Fruit fly (Drosophila melanogaster) whole organism, adult: ENCODE measurements around the gene CG32756.
"Not testable (repeated sequence)": the region's sequence is repeated elsewhere in the genome, so short reads cannot be mapped to it uniquely, and the experiment has no call there.

Experiments used
- CG11617 ChIP-seq: fragments of 200-800 bp; sonication (Bioruptor generic); optimal IDR thresholded peaks from 2 replicates; lab custom pipeline; 2017; ENCODE audit warnings: mild to moderate bottlenecking, missing biosample characterization, missing genetic modification reagents, missing genetic modification characterization
- CG12768 ChIP-seq: fragments of 200-800 bp; sonication (Bioruptor generic); optimal IDR thresholded peaks from 2 replicates; lab custom pipeline; 2017; ENCODE audit warnings: missing biosample characterization, missing genetic modification characterization, mild to moderate bottlenecking, moderate library complexity, missing genetic modification reagents
- CG14711 ChIP-seq: fragments of 200-800 bp; sonication (Bioruptor generic); optimal IDR thresholded peaks from 2 replicates; lab custom pipeline; 2018; ENCODE audit warnings: missing biosample characterization, mild to moderate bottlenecking, missing genetic modification characterization, moderate library complexity
- CG1620 ChIP-seq: fragments of 200-800 bp; sonication (Bioruptor generic); optimal IDR thresholded peaks from 2 replicates; lab custom pipeline; 2016; ENCODE audit warnings: missing biosample characterization, missing genetic modification characterization
- CG33017 ChIP-seq: fragments of 200-800 bp; sonication (Bioruptor generic); optimal IDR thresholded peaks from 2 replicates; lab custom pipeline; 2018; ENCODE audit warnings: missing biosample characterization, mild to moderate bottlenecking, missing genetic modification characterization, moderate library complexity
- CG5204 ChIP-seq: fragments of 200-800 bp; sonication (Bioruptor generic); optimal IDR thresholded peaks from 2 replicates; lab custom pipeline; 2016; ENCODE audit warnings: missing biosample characterization, missing genetic modification characterization
- CG7045 ChIP-seq: fragments of 200-800 bp; sonication (Bioruptor generic); optimal IDR thresholded peaks from 2 replicates; lab custom pipeline; 2017; ENCODE audit warnings: missing biosample characterization, mild to moderate bottlenecking, missing genetic modification characterization
- CG7101 ChIP-seq: fragments of 200-800 bp; sonication (Bioruptor generic); optimal IDR thresholded peaks from 2 replicates; lab custom pipeline; 2018; ENCODE audit warnings: missing biosample characterization, mild to moderate bottlenecking, missing genetic modification characterization, moderate library complexity
- Clk ChIP-seq: fragments of 200-800 bp; sonication (Bioruptor generic); optimal IDR thresholded peaks from 2 replicates; lab custom pipeline; 2017; ENCODE audit warnings: missing biosample characterization, missing genetic modification characterization
- Crg-1 ChIP-seq: fragments of 200-800 bp; sonication (Bioruptor generic); optimal IDR thresholded peaks from 2 replicates; lab custom pipeline; 2016; ENCODE audit warnings: missing biosample characterization, missing genetic modification characterization
- Hr96 ChIP-seq: fragments of 200-800 bp; sonication (Bioruptor generic); optimal IDR thresholded peaks from 2 replicates; lab custom pipeline; 2016; ENCODE audit warnings: missing biosample characterization, missing genetic modification characterization
- Mnt ChIP-seq: fragments of 200-800 bp; sonication (Bioruptor generic); optimal IDR thresholded peaks from 2 replicates; lab custom pipeline; 2016; ENCODE audit warnings: missing biosample characterization, mild to moderate bottlenecking, missing genetic modification characterization
- bab1 ChIP-seq: fragments of 200-800 bp; sonication (Bioruptor generic); optimal IDR thresholded peaks from 3 replicates; lab custom pipeline; 2019; ENCODE audit warnings: missing biosample characterization, mild to moderate bottlenecking, missing genetic modification characterization, moderate library complexity
- cic ChIP-seq: fragments of 200-800 bp; sonication (Bioruptor generic); optimal IDR thresholded peaks from 2 replicates; lab custom pipeline; 2017; ENCODE audit warnings: missing biosample characterization, mild to moderate bottlenecking, missing genetic modification characterization, moderate library complexity
- cnc ChIP-seq, 2 experiments: fragments of >200 bp; optimal IDR thresholded peaks; 2 replicates each; lab custom pipeline; 2017
- kay ChIP-seq: fragments of 200-800 bp; sonication (Bioruptor generic); peaks from one replicate; lab custom pipeline; 2016; ENCODE audit warnings: missing biosample characterization, missing genetic modification characterization, borderline replicate concordance
- ovo ChIP-seq: fragments of 200-800 bp; sonication (Bioruptor generic); optimal IDR thresholded peaks from 2 replicates; lab custom pipeline; 2016; ENCODE audit warnings: missing biosample characterization, missing genetic modification characterization
- pad ChIP-seq: fragments of 200-800 bp; sonication (Bioruptor generic); optimal IDR thresholded peaks from 3 replicates; lab custom pipeline; 2017; ENCODE audit warnings: missing biosample characterization, missing genetic modification characterization, mild to moderate bottlenecking, moderate library complexity, missing genetic modification reagents
- tj ChIP-seq: fragments of 200-800 bp; sonication (Bioruptor generic); optimal IDR thresholded peaks from 3 replicates; lab custom pipeline; 2017; ENCODE audit warnings: missing biosample characterization, mild to moderate bottlenecking, missing genetic modification characterization, moderate library complexity
- toe ChIP-seq: fragments of 200-800 bp; sonication (Bioruptor generic); optimal IDR thresholded peaks from 2 replicates; lab custom pipeline; 2016; ENCODE audit warnings: missing biosample characterization, missing genetic modification characterization

Gene CG32756

dm6 chrX:5945052-5945830 lies at the start of gene CG32756:
Gene CG32756 (plus strand): TSS chrX:5945682.
- not testable (repeated sequence) for TF ChIP-seq Hr96; bab1; Clk (GFP tag; lab: Kevin White, UChicago)

- TF ChIP-seq Mnt (GFP tag; lab: Kevin White, UChicago) (peak; percentile 25), pad (GFP tag; lab: Kevin White, UChicago) (peak; percentile 78), ovo (GFP tag; lab: Kevin White, UChicago) (peak; percentile 56), Clk (GFP tag; lab: Kevin White, UChicago) (peak; percentile 72), CG11617 (GFP tag; lab: Kevin White, UChicago) (peak; percentile 41), CG7045 (GFP tag; lab: Kevin White, UChicago) (peak; percentile 81), Hr96 (peak; percentile 81), CG7101 (tag; lab: Kevin White, UChicago) (peak; percentile 88), toe (GFP tag; lab: Kevin White, UChicago) (peak; percentile 51), kay (GFP tag; lab: Kevin White, UChicago) (no peak), cnc (optimal IDR thresholded peaks at IDR 0.05; lab: Kevin White, UChicago) (no peak), CG14711 (tag; lab: Kevin White, UChicago) (peak; percentile 87), CG1620 (GFP tag; lab: Kevin White, UChicago) (peak; percentile 75), CG5204 (GFP tag; lab: Kevin White, UChicago) (peak; percentile 66), cic (GFP tag; lab: Kevin White, UChicago) (no peak), CG12768 (peak; percentile 76), bab1 (peak; percentile 92), Crg-1 (GFP tag; lab: Kevin White, UChicago) (peak; percentile 51), tj (GFP tag; lab: Kevin White, UChicago) (peak; percentile 95), CG33017 (tag; lab: Kevin White, UChicago) (peak; percentile 80)
Measured at dm6 chrX:5895821-5896550, 49.5 kb upstream of the CG32756 start.

- peak; percentile 17 for TF ChIP-seq CG7101 (tag; lab: Kevin White, UChicago)
- no peak for TF ChIP-seq CG14711 (tag; lab: Kevin White, UChicago)
- TF ChIP-seq tj (GFP tag; lab: Kevin White, UChicago): peak; percentile 94
- TF ChIP-seq Crg-1 (GFP tag; lab: Kevin White, UChicago): no peak
- TF ChIP-seq Mnt (GFP tag; lab: Kevin White, UChicago): no peak
- no peak for TF ChIP-seq Clk (GFP tag; lab: Kevin White, UChicago)
- TF ChIP-seq Hr96: no peak
- no peak for TF ChIP-seq CG12768
Measured at dm6 chrX:5896809-5897700, 48.4 kb upstream of the CG32756 start.

dm6 chrX:5899241-5900145 lies 46.0 kb upstream of the CG32756 start:
- TF ChIP-seq Mnt (GFP tag; lab: Kevin White, UChicago): peak; percentile 11
- peak; percentile 25 for TF ChIP-seq ovo (GFP tag; lab: Kevin White, UChicago)
- TF ChIP-seq bab1: peak; percentile 20
- TF ChIP-seq CG14711 (tag; lab: Kevin White, UChicago): peak; percentile 5
- TF ChIP-seq pad (GFP tag; lab: Kevin White, UChicago): peak; percentile 62
- no peak for TF ChIP-seq cnc (optimal IDR thresholded peaks at IDR 0.05; lab: Kevin White, UChicago)
- peak; percentile 75 for TF ChIP-seq tj (GFP tag; lab: Kevin White, UChicago)
- peak; percentile 30 for TF ChIP-seq kay (GFP tag; lab: Kevin White, UChicago)
- TF ChIP-seq CG12768: no peak
- no peak for TF ChIP-seq CG33017 (tag; lab: Kevin White, UChicago)
